Fruit fly (Drosophila melanogaster): ENCODE results near the gene pch2.

dm6 chr3R:8552308-8552707 lies 9.3 kb downstream of the pch2 start, which contains the start of gene Or85d:
- TF ChIP-seq pan (optimal IDR thresholded peaks at IDR 0.05) (no peak), CG32264 (GFP tag; optimal IDR thresholded peaks at IDR 0.05) (no peak), Hnf4 (GFP tag; optimal IDR thresholded peaks at IDR 0.05) (no peak), Dif (GFP tag; optimal IDR thresholded peaks at IDR 0.05; ENCODE audit: partially characterized antibody) (no peak), Vsx2 (GFP tag; optimal IDR thresholded peaks at IDR 0.05; ENCODE audit: partially characterized antibody) (no peak)
